Fruit fly (Drosophila melanogaster) whole organism, embryonic: ENCODE data around the gene CG1440.
A peak's percentile ranks its signal among the peaks of the same experiment; 100 is the strongest.

Experiments
- ATbp ChIP-seq: fragments of 200-800 bp; sonication (Bioruptor generic); optimal IDR thresholded peaks from 2 replicates; lab custom pipeline; 2017; ENCODE audit warnings: missing biosample characterization, mild to moderate bottlenecking, missing genetic modification characterization, missing genetic modification reagents
- CG10366 ChIP-seq: fragments of 200-800 bp; sonication (Bioruptor generic); IDR thresholded peaks from 2 replicates; pipeline ENCODE4 v1.3.6; 2022; ENCODE audit warnings: missing biosample characterization, missing genetic modification characterization
- CG10543 ChIP-seq: fragments of 200-800 bp; sonication (Bioruptor generic); optimal IDR thresholded peaks from 3 replicates; lab custom pipeline; 2017; ENCODE audit warnings: missing biosample characterization, mild to moderate bottlenecking, missing genetic modification characterization, moderate library complexity
- CG10959 ChIP-seq: fragments of 200-800 bp; sonication (Bioruptor generic); IDR thresholded peaks from 2 replicates; pipeline ENCODE4 v1.3.6; 2022; ENCODE audit warnings: missing biosample characterization, missing genetic modification characterization
- CG10979 ChIP-seq: fragments of 200-800 bp; sonication (Bioruptor generic); optimal IDR thresholded peaks from 2 replicates; lab custom pipeline; 2018; ENCODE audit warnings: missing biosample characterization, mild to moderate bottlenecking, missing genetic modification characterization, moderate library complexity
- CG11560 ChIP-seq: fragments of 200-800 bp; sonication (Bioruptor generic); IDR thresholded peaks from 3 replicates; pipeline ENCODE4 v1.3.6; 2022; ENCODE audit warnings: missing biosample characterization, missing genetic modification characterization
- CG12299 ChIP-seq: fragments of 200-800 bp; sonication (Bioruptor generic); optimal IDR thresholded peaks from 2 replicates; lab custom pipeline; 2018; ENCODE audit warnings: missing biosample characterization, mild to moderate bottlenecking, missing genetic modification characterization
- CG12769 ChIP-seq: fragments of 200-800 bp; sonication (Bioruptor generic); optimal IDR thresholded peaks from 2 replicates; lab custom pipeline; 2019; ENCODE audit warnings: missing biosample characterization, mild to moderate bottlenecking, missing genetic modification characterization, moderate library complexity
- CG13424 ChIP-seq: fragments of 200-800 bp; sonication (Bioruptor generic); optimal IDR thresholded peaks from 2 replicates; lab custom pipeline; 2019; ENCODE audit warnings: missing biosample characterization, mild to moderate bottlenecking, missing genetic modification characterization, moderate library complexity
- CG15073 ChIP-seq: fragments of 200-800 bp; sonication (Bioruptor generic); optimal IDR thresholded peaks from 2 replicates; lab custom pipeline; 2016; ENCODE audit warnings: missing biosample characterization, missing genetic modification characterization
- CG15479 ChIP-seq: fragments of 200-800 bp; sonication (Bioruptor generic); optimal IDR thresholded peaks from 3 replicates; lab custom pipeline; 2019; ENCODE audit warnings: missing biosample characterization, mild to moderate bottlenecking, missing genetic modification characterization, moderate library complexity
- CG15601 ChIP-seq: fragments of 200-800 bp; sonication (Bioruptor generic); optimal IDR thresholded peaks from 3 replicates; lab custom pipeline; 2019; ENCODE audit warnings: missing biosample characterization, mild to moderate bottlenecking, missing genetic modification characterization, moderate library complexity
- CG1832 ChIP-seq: fragments of 200-800 bp; sonication (Bioruptor generic); optimal IDR thresholded peaks from 2 replicates; lab custom pipeline; 2017; ENCODE audit warnings: missing biosample characterization, mild to moderate bottlenecking, missing genetic modification characterization, inconsistent platforms
- CG2889 ChIP-seq: fragments of 200-800 bp; sonication (Bioruptor generic); IDR thresholded peaks from 3 replicates; pipeline ENCODE4 v1.3.6; 2022; ENCODE audit warnings: missing biosample characterization, missing genetic modification characterization
- CG4617 ChIP-seq: fragments of 200-800 bp; sonication (Bioruptor generic); optimal IDR thresholded peaks from 3 replicates; lab custom pipeline; 2016; ENCODE audit warnings: missing biosample characterization, missing genetic modification characterization, borderline replicate concordance
- CG6175 ChIP-seq: fragments of 200-800 bp; sonication (Bioruptor generic); IDR thresholded peaks from 3 replicates; pipeline ENCODE4 v1.3.6; 2022; ENCODE audit warnings: missing biosample characterization, missing genetic modification characterization
- CG6689 ChIP-seq: fragments of 200-800 bp; sonication (Bioruptor generic); IDR thresholded peaks from 2 replicates; pipeline ENCODE4 v1.3.6; 2022; ENCODE audit warnings: missing biosample characterization, missing genetic modification characterization
- CG7271 ChIP-seq: fragments of 200-800 bp; sonication (Bioruptor generic); optimal IDR thresholded peaks from 2 replicates; lab custom pipeline; 2018; ENCODE audit warnings: missing biosample characterization, mild to moderate bottlenecking, missing genetic modification characterization, moderate library complexity
- CG8944 ChIP-seq: fragments of 200-800 bp; sonication (Bioruptor generic); optimal IDR thresholded peaks from 3 replicates; lab custom pipeline; 2016; ENCODE audit warnings: missing biosample characterization, missing genetic modification characterization
- Deaf1 ChIP-seq: fragments of 200-800 bp; optimal IDR thresholded peaks from 3 replicates; lab custom pipeline; 2019; ENCODE audit warnings: missing biosample characterization, mild to moderate bottlenecking, missing genetic modification characterization, moderate library complexity
- Dek ChIP-seq: fragments of 200-800 bp; sonication (Bioruptor generic); optimal IDR thresholded peaks from 3 replicates; lab custom pipeline; 2019; ENCODE audit warnings: missing biosample characterization, mild to moderate bottlenecking, missing genetic modification characterization, moderate library complexity
- Doc3 ChIP-seq: fragments of 200-800 bp; sonication (Bioruptor generic); IDR thresholded peaks from 3 replicates; pipeline ENCODE4 v1.3.6; 2022; ENCODE audit warnings: missing biosample characterization, missing genetic modification characterization; ENCODE audit not compliant: partially characterized antibody
- E2f1 ChIP-seq: fragments of 200-800 bp; sonication (Bioruptor generic); IDR thresholded peaks from 2 replicates; pipeline ENCODE4 v1.3.6; 2022; ENCODE audit warnings: missing biosample characterization, missing genetic modification characterization
- Fer2 ChIP-seq: fragments of 200-800 bp; sonication (Bioruptor generic); optimal IDR thresholded peaks from 2 replicates; lab custom pipeline; 2018; ENCODE audit warnings: missing biosample characterization, mild to moderate bottlenecking, missing genetic modification characterization, moderate library complexity
- HmgD ChIP-seq: fragments of 200-800 bp; sonication (Bioruptor generic); optimal IDR thresholded peaks from 3 replicates; lab custom pipeline; 2016; ENCODE audit warnings: missing biosample characterization, missing genetic modification characterization
- Hr78 ChIP-seq, 2 experiments: fragments of 200-800 bp in 1 of 2; fragments of >200 bp in 1 of 2; sonication (Bioruptor generic) in 1 of 2; optimal IDR thresholded peaks; 2 replicates each; lab custom pipeline; 2017 to 2019; ENCODE audit warnings: missing biosample characterization in 2 of 2, missing genetic modification characterization in 2 of 2, mild to moderate bottlenecking in 1 of 2, moderate library complexity in 1 of 2
- MESR4 ChIP-seq: fragments of 200-800 bp; sonication (Bioruptor generic); optimal IDR thresholded peaks from 2 replicates; lab custom pipeline; 2018; ENCODE audit warnings: missing biosample characterization, mild to moderate bottlenecking, missing genetic modification characterization, moderate library complexity
- Mad ChIP-seq: fragments of 200-800 bp; sonication (Bioruptor generic); optimal IDR thresholded peaks from 2 replicates; lab custom pipeline; 2016; ENCODE audit warnings: missing biosample characterization, missing genetic modification characterization
- Max ChIP-seq: fragments of 200-800 bp; sonication (Bioruptor generic); optimal IDR thresholded peaks from 2 replicates; lab custom pipeline; 2016; ENCODE audit warnings: missing biosample characterization, mild to moderate bottlenecking, missing genetic modification characterization
- Meics ChIP-seq: fragments of 200-800 bp; sonication (Bioruptor generic); optimal IDR thresholded peaks from 2 replicates; lab custom pipeline; 2017; ENCODE audit warnings: missing biosample characterization, mild to moderate bottlenecking, missing genetic modification characterization
- Myb ChIP-seq: fragments of 200-800 bp; sonication (Bioruptor generic); optimal IDR thresholded peaks from 2 replicates; lab custom pipeline; 2016; ENCODE audit warnings: missing biosample characterization, missing genetic modification characterization
- aop ChIP-seq: fragments of 200-800 bp; sonication (Bioruptor generic); IDR thresholded peaks from 2 replicates; pipeline ENCODE4 v1.3.6; 2022; ENCODE audit warnings: missing biosample characterization, missing genetic modification characterization
- corto ChIP-seq: fragments of 200-800 bp; sonication (Bioruptor generic); optimal IDR thresholded peaks from 2 replicates; lab custom pipeline; 2016; ENCODE audit warnings: missing biosample characterization, mild to moderate bottlenecking, missing genetic modification characterization, moderate library complexity
- da ChIP-seq: fragments of 200-800 bp; sonication (Bioruptor generic); optimal IDR thresholded peaks from 2 replicates; lab custom pipeline; 2016; ENCODE audit warnings: missing biosample characterization, missing genetic modification characterization
- dan ChIP-seq: fragments of 200-800 bp; sonication (Bioruptor generic); IDR thresholded peaks from 2 replicates; pipeline ENCODE4 v1.3.6; 2022; ENCODE audit warnings: missing biosample characterization, missing genetic modification characterization
- danr ChIP-seq: fragments of 200-800 bp; sonication (Bioruptor generic); IDR thresholded peaks from 2 replicates; pipeline ENCODE4 v1.3.6; 2022; ENCODE audit warnings: missing biosample characterization, missing genetic modification characterization
- dmrt11E ChIP-seq: fragments of 200-800 bp; sonication (Bioruptor generic); optimal IDR thresholded peaks from 3 replicates; lab custom pipeline; 2018; ENCODE audit warnings: missing biosample characterization, mild to moderate bottlenecking, missing genetic modification characterization, moderate library complexity
- ems ChIP-seq: fragments of 200-800 bp; sonication (Bioruptor generic); optimal IDR thresholded peaks from 3 replicates; lab custom pipeline; 2016; ENCODE audit warnings: missing biosample characterization, missing genetic modification characterization
- esg ChIP-seq: fragments of 200-800 bp; sonication (Bioruptor generic); conservative IDR thresholded peaks from 2 replicates; pipeline ENCODE4 v1.3.6; 2022; ENCODE audit warnings: missing biosample characterization, missing genetic modification characterization
- eyg ChIP-seq: fragments of 200-800 bp; sonication (Bioruptor generic); optimal IDR thresholded peaks from 3 replicates; lab custom pipeline; 2016; ENCODE audit warnings: missing biosample characterization, missing genetic modification characterization
- gcm ChIP-seq: fragments of 200-800 bp; sonication (Bioruptor generic); optimal IDR thresholded peaks from 2 replicates; lab custom pipeline; 2019; ENCODE audit warnings: missing biosample characterization, mild to moderate bottlenecking, missing genetic modification characterization, moderate library complexity
- gfzf ChIP-seq: fragments of 200-800 bp; sonication (Bioruptor generic); optimal IDR thresholded peaks from 2 replicates; lab custom pipeline; 2016; ENCODE audit warnings: missing biosample characterization, mild to moderate bottlenecking, missing genetic modification characterization, moderate library complexity
- ham ChIP-seq: fragments of 200-800 bp; sonication (Bioruptor generic); IDR thresholded peaks from 2 replicates; pipeline ENCODE4 v1.3.6; 2022; ENCODE audit warnings: missing biosample characterization, missing genetic modification characterization
- hth ChIP-seq: fragments of >200 bp; optimal IDR thresholded peaks from 2 replicates; lab custom pipeline; 2017; ENCODE audit warnings: inconsistent platforms
- luna ChIP-seq: fragments of 200-800 bp; sonication (Bioruptor generic); optimal IDR thresholded peaks from 2 replicates; lab custom pipeline; 2016; ENCODE audit warnings: missing biosample characterization, missing genetic modification characterization
- oc ChIP-seq: fragments of 200-800 bp; sonication (Bioruptor generic); optimal IDR thresholded peaks from 2 replicates; lab custom pipeline; 2018; ENCODE audit warnings: missing biosample characterization, mild to moderate bottlenecking, missing genetic modification characterization, moderate library complexity
- pros ChIP-seq: fragments of 200-800 bp; sonication (Bioruptor generic); optimal IDR thresholded peaks from 3 replicates; lab custom pipeline; 2019; ENCODE audit warnings: missing biosample characterization, mild to moderate bottlenecking, missing genetic modification characterization, moderate library complexity
- trem ChIP-seq: fragments of 200-800 bp; optimal IDR thresholded peaks from 3 replicates; lab custom pipeline; 2019; ENCODE audit warnings: missing biosample characterization, mild to moderate bottlenecking, missing genetic modification characterization, moderate library complexity
- tup ChIP-seq: fragments of 200-800 bp; sonication (Bioruptor generic); optimal IDR thresholded peaks from 2 replicates; lab custom pipeline; 2016; ENCODE audit warnings: missing biosample characterization, mild to moderate bottlenecking, missing genetic modification characterization, moderate library complexity

CG1440 gene

DNA sequence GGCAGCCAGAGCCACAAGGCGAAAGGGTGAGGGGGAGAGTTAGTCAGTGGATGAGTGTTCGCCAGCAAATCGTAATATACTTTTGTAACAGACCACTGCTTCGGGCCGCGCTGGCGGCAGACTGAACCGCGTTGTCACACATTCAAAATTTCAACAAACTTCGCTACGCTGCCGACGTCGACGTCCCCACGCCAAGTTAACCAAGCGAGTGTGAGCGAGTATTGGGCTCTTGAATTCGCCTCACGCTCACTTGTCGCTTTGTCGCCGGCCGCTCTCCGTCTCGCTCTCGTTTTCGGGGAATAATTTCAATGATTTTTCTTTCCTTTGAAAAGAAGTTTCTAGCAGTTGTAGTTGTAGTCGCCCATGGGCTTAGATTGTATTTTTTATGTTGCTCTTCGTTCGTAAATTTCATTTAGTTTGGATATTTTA, 25.3 kb upstream of the CG1440 start, which contains the start of gene lawc (continued):
- TF ChIP-seq CG11560 (tag; lab: Robert Waterston, UW) (no peak), MESR4 (GFP tag; lab: Kevin White, UChicago) (peak; percentile 46), esg (GFP tag; lab: Robert Waterston, UW) (no peak), HmgD (GFP tag; lab: Kevin White, UChicago) (no peak), eyg (no peak), CG7271 (no peak), CG10979 (tag; lab: Kevin White, UChicago) (peak; percentile 1), CG6175 (GFP tag; lab: Robert Waterston, UW) (0 out of 3 replicates have a peak, but pooled peaks have one; percentile 48), gfzf (GFP tag; lab: Kevin White, UChicago) (no peak), CG10366 (GFP tag; lab: Robert Waterston, UW) (no peak), E2f1 (GFP tag; lab: Robert Waterston, UW) (no peak), CG6689 (GFP tag; lab: Robert Waterston, UW) (no peak), CG10959 (GFP tag; lab: Robert Waterston, UW) (no peak), Dek (tag; lab: Kevin White, UChicago) (no peak), dmrt11E (tag; lab: Kevin White, UChicago) (no peak), corto (peak; percentile 63), luna (no peak), danr (GFP tag; lab: Robert Waterston, UW) (no peak), ems (no peak), CG15601 (tag; lab: Kevin White, UChicago) (no peak), aop (GFP tag; lab: Robert Waterston, UW) (no peak), CG4617 (GFP tag; lab: Kevin White, UChicago) (no peak), hth (no peak), CG1832 (GFP tag; lab: Kevin White, UChicago) (no peak), CG12769 (peak; percentile 65), oc (tag; lab: Kevin White, UChicago) (peak; percentile 23), Myb (GFP tag; lab: Kevin White, UChicago) (no peak), Deaf1 (peak; percentile 68), ham (no peak), Doc3 (GFP tag; lab: Robert Waterston, UW) (no peak), Max (GFP tag; lab: Kevin White, UChicago) (no peak)

DNA sequence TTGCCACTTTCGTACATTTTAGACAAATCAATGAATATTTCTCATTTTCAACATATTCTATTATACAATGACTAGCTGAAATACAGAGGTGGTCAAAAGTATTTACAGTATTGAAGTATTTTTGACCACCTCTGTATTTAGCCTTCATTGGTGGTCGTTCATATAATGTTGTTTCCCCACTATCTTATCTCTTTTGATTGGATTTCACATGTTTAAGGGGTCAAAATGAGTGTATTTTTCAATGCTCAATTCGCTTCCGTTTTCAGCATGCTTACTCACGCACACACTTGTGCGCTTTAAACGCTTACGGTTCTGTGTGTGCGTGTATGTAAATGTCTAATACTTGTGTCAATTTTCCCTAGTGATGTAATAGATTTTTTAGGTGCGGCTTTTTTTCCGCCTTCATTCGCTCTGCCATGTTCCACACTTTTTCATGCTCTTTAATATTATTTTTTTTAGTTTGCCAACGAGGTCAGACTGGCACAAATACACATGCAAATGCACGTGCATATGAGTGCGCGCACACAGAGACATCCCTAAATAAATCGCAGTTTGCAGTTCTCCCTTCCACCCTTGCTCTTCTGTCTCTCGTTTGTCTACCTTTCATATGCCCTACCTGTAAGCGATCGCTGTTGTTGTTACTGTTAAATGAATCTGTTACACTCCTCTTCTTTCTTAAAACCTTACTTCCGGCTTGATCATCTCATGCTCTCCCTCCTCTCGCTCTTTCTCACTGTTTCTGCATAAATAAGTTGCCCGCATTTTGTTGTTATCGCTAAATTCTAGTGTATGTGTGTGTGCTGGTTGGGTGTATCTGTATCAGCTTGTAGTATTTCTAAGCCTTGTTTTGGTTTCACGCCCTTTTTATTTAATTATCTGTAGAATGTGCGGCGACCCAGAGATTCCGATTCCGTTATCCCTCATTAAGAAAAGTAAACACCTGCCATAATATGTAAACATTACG, 24.4 kb upstream of the CG1440 start:
- TF ChIP-seq Meics (no peak), CG15073 (peak; percentile 71), Mad (no peak), CG10543 (peak; percentile 68), CG12299 (tag; lab: Kevin White, UChicago) (no peak), CG15479 (GFP tag; lab: Kevin White, UChicago) (peak; percentile 86), Hr78 (GFP tag; optimal IDR thresholded peaks at IDR 0.05; lab: Kevin White, UChicago) (peak in 1 of 2 experiments; percentile 56), tup (GFP tag; lab: Kevin White, UChicago) (no peak), gcm (GFP tag; lab: Kevin White, UChicago) (peak; percentile 70), dan (GFP tag; lab: Robert Waterston, UW) (no peak), CG2889 (GFP tag; lab: Robert Waterston, UW) (no peak), da (GFP tag; lab: Kevin White, UChicago) (no peak), danr (GFP tag; lab: Robert Waterston, UW) (no peak), ATbp (GFP tag; lab: Kevin White, UChicago) (peak; percentile 3), CG13424 (tag; lab: Kevin White, UChicago) (no peak), Fer2 (tag; lab: Kevin White, UChicago) (no peak), CG8944 (GFP tag; lab: Kevin White, UChicago) (no peak), trem (tag; lab: Kevin White, UChicago) (no peak), pros (GFP tag; lab: Kevin White, UChicago) (peak; percentile 76)
